Fruit fly (Drosophila melanogaster) whole organism, embryonic: ENCODE results near the gene Prm.

Experiments
- Atf3 ChIP-seq: fragments of 200-800 bp; sonication (Bioruptor generic); optimal IDR thresholded peaks from 3 replicates; lab custom pipeline; 2016; ENCODE audit warnings: missing biosample characterization, missing genetic modification characterization
- Atf6 ChIP-seq: fragments of 200-800 bp; sonication (Bioruptor generic); IDR thresholded peaks from 2 replicates; pipeline ENCODE4 v1.3.6; 2022; ENCODE audit warnings: missing biosample characterization, missing genetic modification characterization
- Bdp1 ChIP-seq: fragments of 200-800 bp; sonication (Bioruptor generic); optimal IDR thresholded peaks from 3 replicates; lab custom pipeline; 2016; ENCODE audit warnings: missing biosample characterization, missing genetic modification characterization
- CG10366 ChIP-seq: fragments of 200-800 bp; sonication (Bioruptor generic); IDR thresholded peaks from 2 replicates; pipeline ENCODE4 v1.3.6; 2022; ENCODE audit warnings: missing biosample characterization, missing genetic modification characterization
- CG10543 ChIP-seq: fragments of 200-800 bp; sonication (Bioruptor generic); optimal IDR thresholded peaks from 3 replicates; lab custom pipeline; 2017; ENCODE audit warnings: missing biosample characterization, mild to moderate bottlenecking, missing genetic modification characterization, moderate library complexity
- CG11695 ChIP-seq: fragments of 200-800 bp; sonication (Bioruptor generic); IDR thresholded peaks from 3 replicates; pipeline ENCODE4 v1.3.6; 2022; ENCODE audit warnings: missing biosample characterization, missing genetic modification characterization
- CG1233 ChIP-seq: fragments of 200-800 bp; sonication (Bioruptor generic); optimal IDR thresholded peaks from 4 replicates; lab custom pipeline; 2018; ENCODE audit warnings: missing biosample characterization, mild to moderate bottlenecking, missing genetic modification characterization
- CG12391 ChIP-seq: fragments of 200-800 bp; sonication (Bioruptor generic); optimal IDR thresholded peaks from 3 replicates; lab custom pipeline; 2018; ENCODE audit warnings: missing biosample characterization, mild to moderate bottlenecking, missing genetic modification characterization, moderate library complexity
- CG12744 ChIP-seq: fragments of 200-800 bp; sonication (Bioruptor generic); optimal IDR thresholded peaks from 2 replicates; lab custom pipeline; 2016; ENCODE audit warnings: missing biosample characterization, missing genetic modification characterization
- CG14710 ChIP-seq: fragments of 200-800 bp; sonication (Bioruptor generic); optimal IDR thresholded peaks from 3 replicates; lab custom pipeline; 2019; ENCODE audit warnings: missing biosample characterization, mild to moderate bottlenecking, missing genetic modification characterization, moderate library complexity
- CG16863 ChIP-seq: fragments of 200-800 bp; sonication (Bioruptor generic); optimal IDR thresholded peaks from 3 replicates; lab custom pipeline; 2016; ENCODE audit warnings: missing biosample characterization, missing genetic modification characterization
- CG17829 ChIP-seq: fragments of 200-800 bp; optimal IDR thresholded peaks from 2 replicates; lab custom pipeline; 2019; ENCODE audit warnings: missing biosample characterization, mild to moderate bottlenecking, missing genetic modification characterization, moderate library complexity
- CG17912 ChIP-seq: fragments of 200-800 bp; sonication (Bioruptor generic); optimal IDR thresholded peaks from 2 replicates; lab custom pipeline; 2018; ENCODE audit warnings: missing biosample characterization, mild to moderate bottlenecking, missing genetic modification characterization
- CG18599 ChIP-seq: fragments of 200-800 bp; sonication (Bioruptor generic); optimal IDR thresholded peaks from 3 replicates; lab custom pipeline; 2017; ENCODE audit warnings: missing biosample characterization, missing genetic modification characterization, mild to moderate bottlenecking, moderate library complexity, missing genetic modification reagents
- CG2120 ChIP-seq: fragments of 200-800 bp; sonication (Bioruptor generic); optimal IDR thresholded peaks from 3 replicates; lab custom pipeline; 2016; ENCODE audit warnings: missing biosample characterization, missing genetic modification characterization
- CG2202 ChIP-seq: fragments of 200-800 bp; sonication (Bioruptor generic); optimal IDR thresholded peaks from 2 replicates; lab custom pipeline; 2018; ENCODE audit warnings: missing biosample characterization, mild to moderate bottlenecking, missing genetic modification characterization
- CG3163 ChIP-seq: fragments of 200-800 bp; sonication (Bioruptor generic); optimal IDR thresholded peaks from 3 replicates; lab custom pipeline; 2016; ENCODE audit warnings: missing biosample characterization, missing genetic modification characterization
- CG33213 ChIP-seq: fragments of 200-800 bp; sonication (Bioruptor generic); optimal IDR thresholded peaks from 3 replicates; lab custom pipeline; 2016; ENCODE audit warnings: missing biosample characterization, missing genetic modification characterization
- CG34376 ChIP-seq: fragments of 200-800 bp; sonication (Bioruptor generic); optimal IDR thresholded peaks from 2 replicates; lab custom pipeline; 2018; ENCODE audit warnings: missing biosample characterization, mild to moderate bottlenecking, missing genetic modification characterization
- CG42726 ChIP-seq: fragments of 200-800 bp; sonication (Bioruptor generic); IDR thresholded peaks from 2 replicates; pipeline ENCODE4 v1.3.6; 2022; ENCODE audit warnings: missing biosample characterization, missing genetic modification characterization; ENCODE audit not compliant: partially characterized antibody
- CG43689 ChIP-seq: fragments of 200-800 bp; sonication (Bioruptor generic); IDR thresholded peaks from 2 replicates; pipeline ENCODE4 v1.3.6; 2022; ENCODE audit warnings: missing biosample characterization, missing genetic modification characterization
- CG4820 ChIP-seq: fragments of 200-800 bp; sonication (Bioruptor generic); optimal IDR thresholded peaks from 3 replicates; lab custom pipeline; 2016; ENCODE audit warnings: missing biosample characterization, missing genetic modification characterization
- CG6272 ChIP-seq: fragments of 200-800 bp; sonication (Bioruptor generic); IDR thresholded peaks from 2 replicates; pipeline ENCODE4 v1.3.6; 2022; ENCODE audit warnings: missing biosample characterization, missing genetic modification characterization
- CG7372 ChIP-seq: fragments of 200-800 bp; sonication (Bioruptor generic); IDR thresholded peaks from 2 replicates; pipeline ENCODE4 v1.3.6; 2022; ENCODE audit warnings: missing biosample characterization, missing genetic modification characterization
- CG7786 ChIP-seq: fragments of 200-800 bp; sonication (Bioruptor generic); optimal IDR thresholded peaks from 2 replicates; lab custom pipeline; 2016; ENCODE audit warnings: missing biosample characterization, missing genetic modification characterization
- CG7963 ChIP-seq: fragments of 200-800 bp; sonication (Bioruptor generic); IDR thresholded peaks from 3 replicates; pipeline ENCODE4 v1.3.6; 2022; ENCODE audit warnings: missing biosample characterization, missing genetic modification characterization; ENCODE audit not compliant: partially characterized antibody
- CG8478 ChIP-seq: fragments of >200 bp; optimal IDR thresholded peaks from 2 replicates; lab custom pipeline; 2018
- CrebB ChIP-seq: fragments of 200-800 bp; sonication (Bioruptor generic); optimal IDR thresholded peaks from 3 replicates; lab custom pipeline; 2018; ENCODE audit warnings: missing biosample characterization, mild to moderate bottlenecking, missing genetic modification characterization
- Dip3 ChIP-seq: fragments of 200-800 bp; sonication (Bioruptor generic); optimal IDR thresholded peaks from 3 replicates; lab custom pipeline; 2016; ENCODE audit warnings: missing biosample characterization, missing genetic modification characterization
- Hand ChIP-seq: fragments of 200-800 bp; sonication (Bioruptor generic); optimal IDR thresholded peaks from 2 replicates; lab custom pipeline; 2017; ENCODE audit warnings: mild to moderate bottlenecking, missing biosample characterization, missing genetic modification reagents, missing genetic modification characterization
- Mes4 ChIP-seq: fragments of 200-800 bp; sonication (Bioruptor generic); optimal IDR thresholded peaks from 2 replicates; lab custom pipeline; 2016; ENCODE audit warnings: missing biosample characterization, missing genetic modification characterization
- PHDP ChIP-seq: fragments of 200-800 bp; sonication (Bioruptor generic); optimal IDR thresholded peaks from 3 replicates; lab custom pipeline; 2018; ENCODE audit warnings: missing biosample characterization, mild to moderate bottlenecking, missing genetic modification characterization, moderate library complexity
- TFAM ChIP-seq: fragments of 200-800 bp; sonication (Bioruptor generic); optimal IDR thresholded peaks from 2 replicates; lab custom pipeline; 2017; ENCODE audit warnings: missing biosample characterization, missing genetic modification characterization, inconsistent platforms
- ab ChIP-seq: fragments of 200-800 bp; sonication (Bioruptor generic); optimal IDR thresholded peaks from 2 replicates; lab custom pipeline; 2016; ENCODE audit warnings: missing biosample characterization, missing genetic modification characterization
- ase ChIP-seq: fragments of 200-800 bp; sonication (Bioruptor generic); IDR thresholded peaks from 3 replicates; pipeline ENCODE4 v1.3.6; 2022; ENCODE audit warnings: missing biosample characterization, missing genetic modification characterization
- ato ChIP-seq: fragments of 200-800 bp; sonication (Bioruptor generic); IDR thresholded peaks from 2 replicates; pipeline ENCODE4 v1.3.6; 2022; ENCODE audit warnings: missing biosample characterization, missing genetic modification characterization; ENCODE audit not compliant: partially characterized antibody
- cato ChIP-seq: fragments of 200-800 bp; sonication (Bioruptor generic); optimal IDR thresholded peaks from 2 replicates; lab custom pipeline; 2016; ENCODE audit warnings: missing biosample characterization, missing genetic modification characterization, borderline replicate concordance
- cg ChIP-seq: fragments of 200-800 bp; sonication (Bioruptor generic); optimal IDR thresholded peaks from 3 replicates; lab custom pipeline; 2019; ENCODE audit warnings: missing biosample characterization, mild to moderate bottlenecking, missing genetic modification characterization, moderate library complexity
- da ChIP-seq: fragments of 200-800 bp; sonication (Bioruptor generic); optimal IDR thresholded peaks from 2 replicates; lab custom pipeline; 2016; ENCODE audit warnings: missing biosample characterization, missing genetic modification characterization
- dysf ChIP-seq: fragments of 200-800 bp; sonication (Bioruptor generic); IDR thresholded peaks from 3 replicates; pipeline ENCODE4 v1.3.6; 2022; ENCODE audit warnings: missing biosample characterization, missing genetic modification characterization
- fru ChIP-seq: fragments of >200 bp; optimal IDR thresholded peaks from 2 replicates; lab custom pipeline; 2017
- ham ChIP-seq: fragments of 200-800 bp; sonication (Bioruptor generic); IDR thresholded peaks from 2 replicates; pipeline ENCODE4 v1.3.6; 2022; ENCODE audit warnings: missing biosample characterization, missing genetic modification characterization
- jing ChIP-seq: fragments of 200-800 bp; sonication (Bioruptor generic); optimal IDR thresholded peaks from 2 replicates; lab custom pipeline; 2018; ENCODE audit warnings: missing biosample characterization, mild to moderate bottlenecking, missing genetic modification characterization
- nmo ChIP-seq: fragments of 200-800 bp; sonication (Bioruptor generic); optimal IDR thresholded peaks from 2 replicates; lab custom pipeline; 2018; ENCODE audit warnings: missing biosample characterization, mild to moderate bottlenecking, missing genetic modification characterization, moderate library complexity
- run ChIP-seq: fragments of 200-800 bp; sonication (Bioruptor generic); optimal IDR thresholded peaks from 3 replicates; lab custom pipeline; 2018; ENCODE audit warnings: missing biosample characterization, mild to moderate bottlenecking, missing genetic modification characterization
- schlank ChIP-seq: fragments of 200-800 bp; sonication (Bioruptor generic); optimal IDR thresholded peaks from 2 replicates; lab custom pipeline; 2018; ENCODE audit warnings: missing biosample characterization, mild to moderate bottlenecking, missing genetic modification characterization
- sd ChIP-seq: fragments of 200-800 bp; sonication (Bioruptor generic); optimal IDR thresholded peaks from 3 replicates; lab custom pipeline; 2018; ENCODE audit warnings: missing biosample characterization, mild to moderate bottlenecking, missing genetic modification characterization, moderate library complexity
- sima ChIP-seq: fragments of 200-800 bp; sonication (Bioruptor generic); optimal IDR thresholded peaks from 2 replicates; lab custom pipeline; 2016; ENCODE audit warnings: missing biosample characterization, missing genetic modification characterization
- tio ChIP-seq: fragments of 200-800 bp; sonication (Bioruptor generic); optimal IDR thresholded peaks from 2 replicates; lab custom pipeline; 2017; ENCODE audit warnings: missing biosample characterization, missing genetic modification characterization, inconsistent platforms
- trem ChIP-seq: fragments of 200-800 bp; optimal IDR thresholded peaks from 3 replicates; lab custom pipeline; 2019; ENCODE audit warnings: missing biosample characterization, mild to moderate bottlenecking, missing genetic modification characterization, moderate library complexity
- unpg ChIP-seq: fragments of 200-800 bp; sonication (Bioruptor generic); optimal IDR thresholded peaks from 3 replicates; lab custom pipeline; 2018; ENCODE audit warnings: missing biosample characterization, mild to moderate bottlenecking, missing genetic modification characterization, moderate library complexity
- zen ChIP-seq: fragments of 200-800 bp; sonication (Bioruptor generic); optimal IDR thresholded peaks from 3 replicates; lab custom pipeline; 2018; ENCODE audit warnings: missing biosample characterization, mild to moderate bottlenecking, missing genetic modification characterization, moderate library complexity

The Prm gene

dm6 chr3L:8751262-8751661 is 6.2 kb upstream of the Prm start (continued):
- TF ChIP-seq CG11695 (peak; percentile 50; the same call in 1 of the 3 replicates), fru (no peak), dysf (peak; percentile 55; the same call in 1 of the 3 replicates), Mes4 (GFP tag; lab: Kevin White, UChicago) (no peak), CG18599 (GFP tag; lab: Kevin White, UChicago) (peak; percentile 34), CG10543 (GFP tag; lab: Kevin White, UChicago) (no peak), CG12744 (GFP tag; lab: Kevin White, UChicago) (no peak), run (tag; lab: Kevin White, UChicago) (peak; percentile 12), CG42726 (GFP tag; lab: Robert Waterston, UW) (no peak), ab (GFP tag; lab: Kevin White, UChicago) (no peak), unpg (GFP tag; lab: Kevin White, UChicago) (peak; percentile 62), nmo (peak; percentile 66), CG3163 (GFP tag; lab: Kevin White, UChicago) (no peak), CG2120 (GFP tag; lab: Kevin White, UChicago) (no peak), CG8478 (no peak), CG34376 (GFP tag; lab: Kevin White, UChicago) (no peak), CG16863 (GFP tag; lab: Kevin White, UChicago) (peak; percentile 32), CG43689 (GFP tag; lab: Robert Waterston, UW) (no peak), ham (no peak), trem (no peak), zen (no peak), cg (GFP tag; lab: Kevin White, UChicago) (no peak), Bdp1 (GFP tag; lab: Kevin White, UChicago) (peak; percentile 6), PHDP (tag; lab: Kevin White, UChicago) (peak; percentile 58), sd (tag; lab: Kevin White, UChicago) (no peak), ato (no peak), cato (GFP tag; lab: Kevin White, UChicago) (peak; percentile 27), TFAM (GFP tag; lab: Kevin White, UChicago) (no peak), Dip3 (GFP tag; lab: Kevin White, UChicago) (no peak), CG7963 (no peak), schlank (tag; lab: Kevin White, UChicago) (no peak), CG17829 (tag; lab: Kevin White, UChicago) (no peak), tio (GFP tag; lab: Kevin White, UChicago) (peak; percentile 15), CG1233 (GFP tag; lab: Kevin White, UChicago) (no peak), CG17912 (GFP tag; lab: Kevin White, UChicago) (no peak), CrebB (no peak), Atf6 (GFP tag; lab: Robert Waterston, UW) (peak; percentile 22; the same call in 1 of the 2 replicates), CG12391 (tag; lab: Kevin White, UChicago) (peak; percentile 64), CG10366 (peak; percentile 67), CG2202 (tag; lab: Kevin White, UChicago) (no peak), CG7786 (no peak), CG33213 (GFP tag; lab: Kevin White, UChicago) (no peak), CG14710 (peak; percentile 21), Atf3 (peak; percentile 10), ase (no peak), CG4820 (GFP tag; lab: Kevin White, UChicago) (peak; percentile 58), CG6272 (GFP tag; lab: Robert Waterston, UW) (no peak), da (GFP tag; lab: Kevin White, UChicago) (no peak), Hand (GFP tag; lab: Kevin White, UChicago) (no peak), sima (GFP tag; lab: Kevin White, UChicago) (no peak), jing (peak; percentile 2), CG7372 (no peak; the same call in 1 of the 2 replicates)
